Worm (Caenorhabditis elegans): ENCODE measurements around the gene immp-1.

- TF ChIP-seq aly-1 (tag; optimal IDR thresholded peaks at IDR 0.05) (no peak), tra-4 (tag; optimal IDR thresholded peaks at IDR 0.05) (no peak), F13C5.2 (tag; optimal IDR thresholded peaks at IDR 0.05) (no peak), flt-1 (GFP tag; IDR thresholded peaks at IDR 0.05) (no peak), pes-1 (GFP tag; IDR thresholded peaks at IDR 0.05) (no peak), sea-1 (GFP tag; conservative IDR thresholded peaks at IDR 0.05) (no peak), ama-1 (optimal IDR thresholded peaks at IDR 0.05) (no peak), ceh-36 (tag; optimal IDR thresholded peaks at IDR 0.05) (no peak)
Measured at ce11 chrIII:11781800-11782199, 7.0 kb downstream of the immp-1 start, which contains the start of gene srd-74.

Measured in whole organism, early embryonic.